Worm (Caenorhabditis elegans): Measurements from ENCODE around the gene rgs-7.

- TF ChIP-seq mdl-1 (tag; optimal IDR thresholded peaks at IDR 0.05) (no peak), lsy-2 (tag; optimal IDR thresholded peaks at IDR 0.05) (no peak), lin-39 (tag; optimal IDR thresholded peaks at IDR 0.05) (no peak), aly-2 (tag; optimal IDR thresholded peaks at IDR 0.05) (no peak), zag-1 (tag; optimal IDR thresholded peaks at IDR 0.05) (no peak), nhr-12 (tag; optimal IDR thresholded peaks at IDR 0.05) (no peak)
Measured at ce11 chrX:3553687-3554086, 11.3 kb downstream of the rgs-7 start.
